Worm (Caenorhabditis elegans) whole organism, young adult: Measurements from ENCODE around the gene C09H5.7.

Source experiments
- B0035.1 ChIP-seq: sonication (generic microtip); optimal IDR thresholded peaks from 2 replicates; lab custom pipeline; 2016; ENCODE audit warnings: missing genetic modification characterization, mild to moderate bottlenecking, missing compliant biosample characterization, missing genotype, missing genetic modification reagents
- C06A6.2 ChIP-seq: fragments of 200-800 bp; sonication (Bioruptor generic); conservative IDR thresholded peaks from 2 replicates; pipeline ENCODE4 v1.3.6; 2022; ENCODE audit warnings: missing genetic modification characterization, missing compliant biosample characterization
- D2030.7 ChIP-seq: fragments of 200-800 bp; sonication (Bioruptor generic); IDR thresholded peaks from 2 replicates; pipeline ENCODE4 v1.3.6; 2022; ENCODE audit warnings: missing genetic modification reagents, missing genetic modification characterization, missing compliant biosample characterization
- F22D6.2 ChIP-seq: sonication (generic microtip); optimal IDR thresholded peaks from 2 replicates; lab custom pipeline; 2016; ENCODE audit warnings: mild to moderate bottlenecking, missing genetic modification characterization, missing compliant biosample characterization
- F23B12.7 ChIP-seq: sonication (generic microtip); optimal IDR thresholded peaks from 2 replicates; lab custom pipeline; 2017; ENCODE audit warnings: missing genetic modification characterization, mild to moderate bottlenecking, missing compliant biosample characterization, antibody characterized with exemption, moderate library complexity; ENCODE audit not compliant: insufficient read depth
- F37B4.10 ChIP-seq: fragments of 200-800 bp; sonication (Bioruptor generic); IDR thresholded peaks from 2 replicates; pipeline ENCODE4 v1.3.6; 2022; ENCODE audit warnings: missing genetic modification characterization, missing compliant biosample characterization
- F52B5.7 ChIP-seq: sonication (generic microtip); optimal IDR thresholded peaks from 2 replicates; lab custom pipeline; 2016; ENCODE audit warnings: mild to moderate bottlenecking, missing genetic modification characterization, missing compliant biosample characterization
- F55B11.4 ChIP-seq: sonication (generic microtip); optimal IDR thresholded peaks from 2 replicates; lab custom pipeline; 2016; ENCODE audit warnings: missing compliant biosample characterization, missing genetic modification characterization, borderline replicate concordance; ENCODE audit not compliant: insufficient read depth
- F57C9.4 ChIP-seq: sonication (generic microtip); optimal IDR thresholded peaks from 2 replicates; lab custom pipeline; 2017; ENCODE audit warnings: mild to moderate bottlenecking, missing genetic modification characterization, missing compliant biosample characterization
- Y56A3A.18 ChIP-seq: fragments of 200-800 bp; sonication (Bioruptor generic); IDR thresholded peaks from 2 replicates; pipeline ENCODE4 v1.3.6; 2022; ENCODE audit warnings: missing genetic modification reagents, missing genetic modification characterization, missing compliant biosample characterization
- Y79H2A.3 ChIP-seq: fragments of 200-800 bp; sonication (Bioruptor generic); conservative IDR thresholded peaks from 2 replicates; pipeline ENCODE4 v1.3.6; 2022; ENCODE audit warnings: missing genetic modification reagents, missing genetic modification characterization, missing compliant biosample characterization
- Y95B8A.8 ChIP-seq: fragments of 200-800 bp; sonication (Bioruptor generic); IDR thresholded peaks from 2 replicates; pipeline ENCODE4 v1.3.6; 2022; ENCODE audit warnings: missing genetic modification reagents, missing genetic modification characterization, missing compliant biosample characterization
- aptf-2 ChIP-seq: fragments of 200-800 bp; sonication (Bioruptor generic); conservative IDR thresholded peaks from 2 replicates; pipeline ENCODE4 v1.3.6; 2022; ENCODE audit warnings: missing genetic modification reagents, missing genetic modification characterization, missing compliant biosample characterization
- aptf-3 ChIP-seq: fragments of 200-800 bp; sonication (Bioruptor generic); IDR thresholded peaks from 2 replicates; pipeline ENCODE4 v1.3.6; 2022; ENCODE audit warnings: missing genetic modification characterization, missing compliant biosample characterization
- bed-2 ChIP-seq: fragments of 200-800 bp; sonication (Bioruptor generic); IDR thresholded peaks from 2 replicates; pipeline ENCODE4 v1.3.6; 2022; ENCODE audit warnings: missing genetic modification reagents, missing genetic modification characterization, missing compliant biosample characterization
- cebp-2 ChIP-seq: fragments of 200-800 bp; sonication (Bioruptor generic); IDR thresholded peaks from 2 replicates; pipeline ENCODE4 v1.3.6; 2022; ENCODE audit warnings: missing genetic modification characterization, missing compliant biosample characterization
- ceh-79 ChIP-seq: sonication (generic microtip); optimal IDR thresholded peaks from 2 replicates; lab custom pipeline; 2017; ENCODE audit warnings: mild to moderate bottlenecking, missing genetic modification characterization, missing compliant biosample characterization
- chd-7 ChIP-seq: sonication (generic microtip); optimal IDR thresholded peaks from 2 replicates; lab custom pipeline; 2016; ENCODE audit warnings: mild to moderate bottlenecking, missing genetic modification characterization, moderate library complexity, missing compliant biosample characterization
- dox-1 ChIP-seq: fragments of 200-800 bp; sonication (Bioruptor generic); IDR thresholded peaks from 2 replicates; pipeline ENCODE4 v1.3.6; 2022; ENCODE audit warnings: missing genetic modification reagents, missing genetic modification characterization, missing compliant biosample characterization
- dpl-1 ChIP-seq: fragments of 150-350 bp; optimal IDR thresholded peaks from 2 replicates; lab custom pipeline; 2014; ENCODE audit warnings: missing biosample characterization, missing genetic modification reagents, missing genetic modification characterization
- efl-1 ChIP-seq: fragments of 150-350 bp; optimal IDR thresholded peaks from 2 replicates; lab custom pipeline; 2014; ENCODE audit warnings: missing biosample characterization, missing genetic modification reagents, missing genetic modification characterization
- egl-18 ChIP-seq: fragments of 200-800 bp; sonication (Bioruptor generic); IDR thresholded peaks from 2 replicates; pipeline ENCODE4 v1.3.6; 2022; ENCODE audit warnings: missing genetic modification reagents, missing genetic modification characterization, missing compliant biosample characterization
- egrh-3 ChIP-seq: fragments of 200-800 bp; sonication (Bioruptor generic); IDR thresholded peaks from 2 replicates; pipeline ENCODE4 v1.3.6; 2022; ENCODE audit warnings: missing genetic modification reagents, missing genetic modification characterization, missing compliant biosample characterization
- ekl-4 ChIP-seq: fragments of 200-800 bp; sonication (Bioruptor generic); IDR thresholded peaks from 2 replicates; pipeline ENCODE4 v1.3.6; 2022; ENCODE audit warnings: missing genetic modification reagents, missing genetic modification characterization, missing compliant biosample characterization
- him-1 ChIP-seq: sonication (generic microtip); optimal IDR thresholded peaks from 2 replicates; lab custom pipeline; 2016; ENCODE audit warnings: missing genotype, missing genetic modification reagents, missing genetic modification characterization, missing compliant biosample characterization
- lin-54 ChIP-seq: fragments of 200-800 bp; sonication (Bioruptor generic); optimal IDR thresholded peaks from 2 replicates; lab custom pipeline; 2018; ENCODE audit warnings: mild to moderate bottlenecking, missing genetic modification characterization, missing compliant biosample characterization
- madf-8 ChIP-seq: fragments of 200-800 bp; sonication (Bioruptor generic); conservative IDR thresholded peaks from 2 replicates; pipeline ENCODE4 v1.3.6; 2022; ENCODE audit warnings: missing genetic modification reagents, missing genetic modification characterization, missing compliant biosample characterization
- mcd-1 ChIP-seq: fragments of 200-800 bp; sonication (Bioruptor generic); IDR thresholded peaks from 2 replicates; pipeline ENCODE4 v1.3.6; 2022; ENCODE audit warnings: missing genetic modification reagents, missing genetic modification characterization, missing compliant biosample characterization
- mel-28 ChIP-seq: sonication (generic microtip); optimal IDR thresholded peaks from 2 replicates; lab custom pipeline; 2016; ENCODE audit warnings: borderline replicate concordance, mild to moderate bottlenecking, missing genetic modification characterization, missing compliant biosample characterization
- nfya-2 ChIP-seq: fragments of 200-800 bp; sonication (Bioruptor generic); IDR thresholded peaks from 2 replicates; pipeline ENCODE4 v1.3.6; 2022; ENCODE audit warnings: missing genetic modification reagents, missing genetic modification characterization, missing compliant biosample characterization
- nhr-120 ChIP-seq: fragments of 200-800 bp; sonication (Bioruptor generic); IDR thresholded peaks from 2 replicates; pipeline ENCODE4 v1.3.6; 2022; ENCODE audit warnings: missing genetic modification characterization, missing compliant biosample characterization
- nhr-27 ChIP-seq: fragments of 200-800 bp; sonication (Bioruptor generic); optimal IDR thresholded peaks from 2 replicates; lab custom pipeline; 2018; ENCODE audit warnings: mild to moderate bottlenecking, missing genetic modification characterization, moderate library complexity, missing compliant biosample characterization
- sea-2 ChIP-seq: fragments of 200-800 bp; sonication (Bioruptor generic); IDR thresholded peaks from 2 replicates; pipeline ENCODE4 v1.3.6; 2022; ENCODE audit warnings: missing genetic modification characterization, missing compliant biosample characterization
- tbx-9 ChIP-seq: sonication (generic microtip); optimal IDR thresholded peaks from 2 replicates; lab custom pipeline; 2016; ENCODE audit warnings: borderline replicate concordance, missing genetic modification characterization, inconsistent platforms, missing compliant biosample characterization
- unc-130 ChIP-seq: sonication (generic microtip); optimal IDR thresholded peaks from 2 replicates; lab custom pipeline; 2016; ENCODE audit warnings: missing genetic modification reagents, missing genetic modification characterization, missing compliant biosample characterization
- zfh-2 ChIP-seq: fragments of 200-800 bp; sonication (Bioruptor generic); conservative IDR thresholded peaks from 2 replicates; pipeline ENCODE4 v1.3.6; 2022; ENCODE audit warnings: missing genetic modification reagents, missing genetic modification characterization, missing compliant biosample characterization
- ztf-26 ChIP-seq: sonication (generic microtip); optimal IDR thresholded peaks from 2 replicates; lab custom pipeline; 2017; ENCODE audit warnings: missing genetic modification characterization, missing compliant biosample characterization

The C09H5.7 gene

DNA sequence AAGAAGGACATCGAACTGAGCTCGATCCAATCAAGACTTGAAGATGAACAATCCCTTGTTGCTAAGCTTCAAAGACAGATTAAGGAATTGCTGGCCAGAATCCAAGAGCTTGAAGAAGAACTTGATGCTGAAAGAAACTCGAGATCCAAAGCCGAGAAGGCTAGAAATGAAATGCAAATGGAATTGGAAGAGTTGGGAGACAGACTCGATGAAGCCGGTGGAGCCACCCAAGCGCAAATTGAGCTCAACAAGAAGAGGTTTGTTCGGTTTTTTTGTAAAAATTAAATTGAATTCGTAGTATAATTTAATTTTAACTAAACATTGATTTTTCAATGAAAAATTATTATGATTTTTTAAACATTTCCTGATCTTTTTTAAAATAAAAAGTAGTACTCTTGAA is 29.5 kb upstream of the C09H5.7 start:
- no peak for TF ChIP-seq him-1 (tag; lab: Kevin White, UChicago)
- TF ChIP-seq F23B12.7 (tag; lab: Kevin White, UChicago): no peak
- TF ChIP-seq, all 124 proteins: peak for 0

DNA sequence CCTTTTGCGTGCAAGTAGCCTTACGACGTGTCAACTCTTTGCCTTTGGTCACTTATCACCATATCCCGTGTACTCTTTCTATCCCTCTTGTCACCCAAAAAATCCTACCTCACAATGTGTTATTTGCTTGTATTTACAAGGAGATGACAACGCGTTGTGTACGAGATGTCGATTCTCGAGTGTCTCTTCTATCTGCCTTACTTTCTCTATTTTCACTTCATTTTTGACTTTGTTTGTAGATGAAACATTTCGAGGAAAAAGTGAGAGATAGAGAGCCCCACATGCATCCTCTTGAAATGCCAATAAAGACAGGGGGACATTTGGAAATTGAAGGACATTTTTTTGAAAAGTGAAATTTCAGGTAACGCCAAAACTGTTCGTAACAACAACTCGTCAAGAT is 25.8 kb upstream of the C09H5.7 start:
- no peak for TF ChIP-seq ztf-26 (tag; lab: Kevin White, UChicago)
- TF ChIP-seq nfya-2: no peak
- no peak for TF ChIP-seq lin-54
- TF ChIP-seq C06A6.2 (GFP tag; lab: Robert Waterston, UW): no peak
- no peak for TF ChIP-seq Y79H2A.3 (GFP tag; lab: Robert Waterston, UW)
- no peak for TF ChIP-seq mel-28
- TF ChIP-seq unc-130 (GFP tag; lab: Kevin White, UChicago): no peak
- TF ChIP-seq F23B12.7 (tag; lab: Kevin White, UChicago): no peak
- TF ChIP-seq aptf-3 (GFP tag; lab: Robert Waterston, UW): no peak
- no peak for TF ChIP-seq aptf-2 (GFP tag; lab: Robert Waterston, UW)
- no peak for TF ChIP-seq chd-7
- no peak for TF ChIP-seq F37B4.10
- no peak for TF ChIP-seq sea-2
- TF ChIP-seq mcd-1 (GFP tag; lab: Robert Waterston, UW): no peak

DNA sequence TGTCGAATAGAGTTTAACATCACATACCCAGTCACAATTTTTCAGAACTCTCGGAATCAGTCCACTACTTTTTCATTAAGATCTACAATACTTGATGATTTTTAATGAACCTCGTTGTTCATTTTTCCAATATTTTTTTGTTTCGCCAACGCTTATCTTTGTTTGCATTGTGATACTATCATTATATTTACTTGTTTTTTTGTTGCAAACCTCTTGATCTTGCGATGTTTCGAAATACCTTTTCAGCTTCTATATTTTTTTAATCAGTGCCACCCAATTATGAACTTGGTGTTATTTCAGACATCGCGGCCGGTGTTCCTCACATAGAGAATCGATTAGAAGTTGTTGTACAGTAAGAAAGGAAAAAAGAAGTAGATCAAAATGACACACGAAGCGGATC is 23.6 kb upstream of the C09H5.7 start, which contains the start of gene myo-5:
myo-5 (plus strand) TSS at position 301 of the 400 bp plus-strand sequence.
- no peak for TF ChIP-seq egrh-3 (GFP tag; lab: Robert Waterston, UW)
- TF ChIP-seq ztf-26 (tag; lab: Kevin White, UChicago): no peak
- TF ChIP-seq dpl-1: no peak
- TF ChIP-seq F57C9.4 (tag; lab: Kevin White, UChicago): no peak
- TF ChIP-seq bed-2 (GFP tag; lab: Robert Waterston, UW): no peak
- TF ChIP-seq aptf-3 (GFP tag; lab: Robert Waterston, UW): no peak
- no peak for TF ChIP-seq F52B5.7 (tag; lab: Kevin White, UChicago)
- no peak for TF ChIP-seq F55B11.4
- no peak for TF ChIP-seq tbx-9 (tag; lab: Kevin White, UChicago)
- no peak for TF ChIP-seq nhr-27
- TF ChIP-seq ceh-79 (tag; lab: Kevin White, UChicago): no peak
- TF ChIP-seq F23B12.7 (tag; lab: Kevin White, UChicago): no peak
- no peak for TF ChIP-seq zfh-2 (GFP tag; lab: Robert Waterston, UW)
- TF ChIP-seq D2030.7: no peak
- TF ChIP-seq cebp-2 (GFP tag; lab: Robert Waterston, UW): no peak
- TF ChIP-seq nhr-120 (GFP tag; lab: Robert Waterston, UW): no peak
- TF ChIP-seq B0035.1 (tag; lab: Kevin White, UChicago): no peak
- no peak for TF ChIP-seq F22D6.2 (tag; lab: Kevin White, UChicago)
- TF ChIP-seq dox-1: no peak
- TF ChIP-seq, all 124 proteins: peak for 0

- TF ChIP-seq egl-18 (GFP tag; lab: Robert Waterston, UW) (no peak), efl-1 (GFP tag; lab: Kevin White, UChicago) (no peak), madf-8 (GFP tag; lab: Robert Waterston, UW) (no peak), Y56A3A.18 (GFP tag; lab: Robert Waterston, UW) (no peak), ekl-4 (no peak), Y95B8A.8 (GFP tag; lab: Robert Waterston, UW) (no peak)
These were observed 19.4 kb upstream of the C09H5.7 start, which contains the start of gene srlf-16 for ce11 chrV:8104473-8104872. Gene srlf-16, plus strand, starts transcription at chrV:8104773.
